Worm (Caenorhabditis elegans) whole organism, early embryonic: ENCODE data around the gene cest-25.

Source experiments
- B0310.2 ChIP-seq: sonication (generic microtip); optimal IDR thresholded peaks from 2 replicates; lab custom pipeline; 2016; ENCODE audit warnings: mild to moderate bottlenecking, missing genetic modification characterization, missing compliant biosample characterization
- F13C5.2 ChIP-seq: sonication (generic microtip); optimal IDR thresholded peaks from 2 replicates; lab custom pipeline; 2017; ENCODE audit warnings: mild to moderate bottlenecking, missing genetic modification characterization, inconsistent platforms, missing compliant biosample characterization
- aly-1 ChIP-seq: sonication (generic microtip); optimal IDR thresholded peaks from 2 replicates; lab custom pipeline; 2016; ENCODE audit warnings: missing genetic modification characterization, missing compliant biosample characterization
- ama-1 ChIP-seq: fragments of 150-350 bp; optimal IDR thresholded peaks from 2 replicates; lab custom pipeline; 2014
- ceh-13 ChIP-seq: fragments of 200-800 bp; sonication (Bioruptor generic); optimal IDR thresholded peaks from 2 replicates; lab custom pipeline; 2018; ENCODE audit warnings: mild to moderate bottlenecking, missing genetic modification characterization, missing compliant biosample characterization
- ceh-36 ChIP-seq: sonication (generic microtip); optimal IDR thresholded peaks from 2 replicates; lab custom pipeline; 2016; ENCODE audit warnings: missing genetic modification characterization, inconsistent platforms, missing compliant biosample characterization
- ets-7 ChIP-seq: sonication (generic microtip); optimal IDR thresholded peaks from 2 replicates; lab custom pipeline; 2016; ENCODE audit warnings: missing genotype, missing genetic modification characterization, missing compliant biosample characterization
- flt-1 ChIP-seq: fragments of 200-800 bp; sonication (Bioruptor generic); IDR thresholded peaks from 2 replicates; pipeline ENCODE4 v1.3.6; 2022; ENCODE audit warnings: missing genetic modification characterization, missing compliant biosample characterization
- hmbx-1 ChIP-seq: sonication (generic microtip); optimal IDR thresholded peaks from 2 replicates; lab custom pipeline; 2016; ENCODE audit warnings: mild to moderate bottlenecking, missing genetic modification characterization, missing compliant biosample characterization
- hmg-4 ChIP-seq: fragments of 200-800 bp; sonication (Bioruptor generic); optimal IDR thresholded peaks from 2 replicates; lab custom pipeline; 2018; ENCODE audit warnings: mild to moderate bottlenecking, missing genetic modification characterization, missing compliant biosample characterization
- hnd-1 ChIP-seq: sonication (generic microtip); optimal IDR thresholded peaks from 2 replicates; lab custom pipeline; 2016; ENCODE audit warnings: missing genetic modification characterization, missing compliant biosample characterization
- pes-1 ChIP-seq: fragments of 200-800 bp; sonication (Bioruptor generic); IDR thresholded peaks from 2 replicates; pipeline ENCODE4 v1.3.6; 2022; ENCODE audit warnings: missing genetic modification reagents, missing genetic modification characterization, missing compliant biosample characterization
- scrt-1 ChIP-seq: fragments of 200-800 bp; sonication (Bioruptor generic); IDR thresholded peaks from 2 replicates; pipeline ENCODE4 v1.3.6; 2022; ENCODE audit warnings: missing genetic modification characterization, missing compliant biosample characterization
- sea-1 ChIP-seq: fragments of 200-800 bp; sonication (Bioruptor generic); conservative IDR thresholded peaks from 2 replicates; pipeline ENCODE4 v1.3.6; 2022; ENCODE audit warnings: missing genetic modification characterization, missing compliant biosample characterization
- tbx-11 ChIP-seq: fragments of 200-800 bp; sonication (Bioruptor generic); IDR thresholded peaks from 2 replicates; pipeline ENCODE4 v1.3.6; 2022; ENCODE audit warnings: missing genetic modification characterization, missing compliant biosample characterization
- tbx-37 ChIP-seq: fragments of 200-800 bp; sonication (Bioruptor generic); conservative IDR thresholded peaks from 2 replicates; pipeline ENCODE4 v1.3.6; 2022; ENCODE audit warnings: missing genetic modification reagents, missing genetic modification characterization, missing compliant biosample characterization
- tra-4 ChIP-seq: sonication (generic microtip); optimal IDR thresholded peaks from 2 replicates; lab custom pipeline; 2017; ENCODE audit warnings: missing genetic modification characterization, missing compliant biosample characterization

cest-25 gene

ce11 chrIII:2739469-2739868 is at the start of gene cest-25:
Gene cest-25, minus strand, starts transcription at chrIII:2739531.
- TF ChIP-seq ama-1 (lab: Kevin White, UChicago) = no peak
- no peak for TF ChIP-seq aly-1
- TF ChIP-seq F13C5.2 (tag; lab: Kevin White, UChicago) = no peak
- TF ChIP-seq tbx-37 (GFP tag; lab: Robert Waterston, UW) = no peak
- TF ChIP-seq ceh-36 (tag; lab: Kevin White, UChicago) = no peak
- TF ChIP-seq hmg-4 (GFP tag; lab: Kevin White, UChicago) = no peak
- no peak for TF ChIP-seq flt-1 (GFP tag; lab: Robert Waterston, UW)
- TF ChIP-seq tra-4 (tag; lab: Kevin White, UChicago) = no peak

- TF ChIP-seq hmg-4 (GFP tag; lab: Kevin White, UChicago) (no peak), tra-4 (tag; lab: Kevin White, UChicago) (no peak), tbx-11 (GFP tag; lab: Robert Waterston, UW) (no peak), ets-7 (tag; lab: Kevin White, UChicago) (no peak), pes-1 (no peak), ceh-36 (tag; lab: Kevin White, UChicago) (no peak)
Observed at ce11 chrIII:2787979-2788491, 48.7 kb upstream of the cest-25 start, which contains the start of gene tbcc-1. Gene tbcc-1, plus strand, starts transcription at chrIII:2788441.

- TF ChIP-seq F13C5.2 (tag; lab: Kevin White, UChicago) = no peak
- no peak for TF ChIP-seq scrt-1 (GFP tag; lab: Robert Waterston, UW)
- no peak for TF ChIP-seq ceh-36 (tag; lab: Kevin White, UChicago)
- TF ChIP-seq B0310.2 = no peak
- TF ChIP-seq ets-7 (tag; lab: Kevin White, UChicago) = no peak
- no peak for TF ChIP-seq pes-1
- no peak for TF ChIP-seq ceh-13 (GFP tag; lab: Kevin White, UChicago)
- no peak for TF ChIP-seq hmg-4 (GFP tag; lab: Kevin White, UChicago)
- no peak for TF ChIP-seq ama-1 (lab: Kevin White, UChicago)
- TF ChIP-seq hmbx-1 (tag; lab: Kevin White, UChicago) = no peak
- no peak for TF ChIP-seq tra-4 (tag; lab: Kevin White, UChicago)
- TF ChIP-seq tbx-37 (GFP tag; lab: Robert Waterston, UW) = no peak
- TF ChIP-seq tbx-11 (GFP tag; lab: Robert Waterston, UW) = no peak
- TF ChIP-seq sea-1 (GFP tag; lab: Robert Waterston, UW) = no peak
Observed at ce11 chrIII:2786740-2787139, 47.4 kb upstream of the cest-25 start, which contains the start of gene nduc-2. Gene nduc-2, plus strand, starts transcription at chrIII:2786852.

- TF ChIP-seq ceh-36 (tag; lab: Kevin White, UChicago) = peak; percentile 58
- TF ChIP-seq tbx-11 (GFP tag; lab: Robert Waterston, UW) = 0 out of 2 replicates have a peak, but pooled peaks have one; percentile 38
- no peak for TF ChIP-seq hmbx-1 (tag; lab: Kevin White, UChicago)
- peak; percentile 87 for TF ChIP-seq F13C5.2 (tag; lab: Kevin White, UChicago)
- TF ChIP-seq pes-1 = peak; percentile 73
- TF ChIP-seq sea-1 (GFP tag; lab: Robert Waterston, UW) = peak; percentile 72
- peak; percentile 28 for TF ChIP-seq hmg-4 (GFP tag; lab: Kevin White, UChicago)
- TF ChIP-seq scrt-1 (GFP tag; lab: Robert Waterston, UW) = 0 out of 2 replicates have a peak, but pooled peaks have one; percentile 55
- no peak for TF ChIP-seq ets-7 (tag; lab: Kevin White, UChicago)
- peak; percentile 44 for TF ChIP-seq B0310.2
- TF ChIP-seq flt-1 (GFP tag; lab: Robert Waterston, UW) = 0 out of 2 replicates have a peak, but pooled peaks have one; percentile 53
- peak; percentile 5 for TF ChIP-seq tra-4 (tag; lab: Kevin White, UChicago)
- no peak for TF ChIP-seq hnd-1 (tag; lab: Kevin White, UChicago)
- no peak for TF ChIP-seq ama-1 (lab: Kevin White, UChicago)
- peak; percentile 37; the same call in 1 of the 2 replicates for TF ChIP-seq tbx-37 (GFP tag; lab: Robert Waterston, UW)
- no peak for TF ChIP-seq aly-1
- no peak for TF ChIP-seq ceh-13 (GFP tag; lab: Kevin White, UChicago)
Observed at ce11 chrIII:2785840-2786239, 46.5 kb upstream of the cest-25 start, which contains the start of gene Y71H2AM.20. Gene Y71H2AM.20, minus strand, starts transcription at chrIII:2785948.

DNA sequence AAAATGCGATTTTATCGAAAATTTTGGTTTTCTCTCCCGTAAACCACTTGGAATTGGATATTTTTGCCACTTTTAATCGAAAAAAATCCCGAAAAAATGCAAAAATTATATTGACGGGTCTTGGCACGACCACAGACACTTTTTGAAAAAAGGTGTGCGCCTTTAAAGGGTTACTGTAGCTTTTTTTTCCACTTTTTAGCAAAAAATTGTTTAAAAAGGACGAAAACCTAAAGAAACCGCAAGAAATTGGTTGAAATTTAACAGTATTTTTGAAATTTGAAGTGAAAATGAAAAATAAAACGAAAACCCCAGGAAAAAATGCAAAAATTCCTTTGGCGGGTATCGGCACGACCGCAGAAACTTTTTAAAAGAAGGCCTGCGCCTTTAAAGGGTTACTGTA is 42.5 kb upstream of the cest-25 start:
- TF ChIP-seq tra-4 (tag; lab: Kevin White, UChicago) (no peak), ama-1 (lab: Kevin White, UChicago) (no peak), F13C5.2 (tag; lab: Kevin White, UChicago) (no peak), tbx-11 (GFP tag; lab: Robert Waterston, UW) (no peak), pes-1 (no peak), ceh-36 (tag; lab: Kevin White, UChicago) (no peak), aly-1 (no peak)

- TF ChIP-seq tra-4 (tag; lab: Kevin White, UChicago) = no peak
- no peak for TF ChIP-seq B0310.2
- TF ChIP-seq F13C5.2 (tag; lab: Kevin White, UChicago) = peak; percentile 20
Observed at ce11 chrIII:2780793-2781192, 41.5 kb upstream of the cest-25 start, which contains the start of gene Y71H2AM.6. Gene Y71H2AM.6, plus strand, starts transcription at chrIII:2781056.

DNA sequence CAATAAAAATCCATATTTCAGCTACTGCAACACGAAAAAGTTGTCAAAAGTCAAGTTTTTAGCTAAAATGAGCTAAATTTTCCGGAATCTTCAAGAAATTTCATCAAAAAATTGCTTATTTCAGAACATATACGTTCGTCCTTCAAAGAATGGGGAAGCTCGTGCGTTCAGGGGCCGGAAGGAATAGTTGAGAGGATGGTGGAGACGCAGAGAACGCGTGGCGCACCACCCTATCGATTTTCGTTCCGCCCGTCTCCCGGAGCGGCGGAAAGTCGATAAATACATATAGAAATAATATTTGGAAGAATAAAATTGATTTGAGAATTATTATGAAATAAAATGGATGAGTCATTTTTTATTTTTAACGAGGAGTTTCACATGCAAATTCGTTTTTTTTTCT is 41.0 kb upstream of the cest-25 start:
- TF ChIP-seq flt-1 (GFP tag; lab: Robert Waterston, UW) (no peak), ets-7 (tag; lab: Kevin White, UChicago) (peak; percentile 76)

DNA sequence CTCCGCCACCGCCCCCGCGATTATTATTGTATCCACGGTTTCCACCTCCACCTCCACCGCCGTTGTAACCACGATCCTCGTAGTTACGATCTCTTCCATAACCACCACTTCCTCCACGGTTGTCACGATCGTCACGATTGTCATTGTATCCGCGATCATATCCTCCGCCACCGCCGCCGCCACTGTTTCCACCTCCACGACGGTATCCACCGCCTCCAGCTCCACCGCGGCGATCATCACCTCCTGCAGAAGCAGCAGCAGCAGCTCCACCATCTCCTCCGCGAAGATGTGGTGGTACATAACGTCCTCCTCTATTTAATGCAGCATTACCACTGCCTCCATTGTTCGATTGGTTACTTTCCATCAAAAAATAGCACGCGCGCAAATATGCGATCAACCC is 39.3 kb upstream of the cest-25 start, which contains the start of gene laf-1:
Gene laf-1, minus strand, starts transcription at position 399 of the 400 bp plus-strand sequence.
- no peak for TF ChIP-seq F13C5.2 (tag; lab: Kevin White, UChicago)
- TF ChIP-seq aly-1 = no peak
- TF ChIP-seq hnd-1 (tag; lab: Kevin White, UChicago) = no peak
- no peak for TF ChIP-seq hmg-4 (GFP tag; lab: Kevin White, UChicago)
- no peak for TF ChIP-seq flt-1 (GFP tag; lab: Robert Waterston, UW)
- no peak for TF ChIP-seq ama-1 (lab: Kevin White, UChicago)
